Worm (Caenorhabditis elegans): ENCODE data around the gene dot-1.5.

DNA sequence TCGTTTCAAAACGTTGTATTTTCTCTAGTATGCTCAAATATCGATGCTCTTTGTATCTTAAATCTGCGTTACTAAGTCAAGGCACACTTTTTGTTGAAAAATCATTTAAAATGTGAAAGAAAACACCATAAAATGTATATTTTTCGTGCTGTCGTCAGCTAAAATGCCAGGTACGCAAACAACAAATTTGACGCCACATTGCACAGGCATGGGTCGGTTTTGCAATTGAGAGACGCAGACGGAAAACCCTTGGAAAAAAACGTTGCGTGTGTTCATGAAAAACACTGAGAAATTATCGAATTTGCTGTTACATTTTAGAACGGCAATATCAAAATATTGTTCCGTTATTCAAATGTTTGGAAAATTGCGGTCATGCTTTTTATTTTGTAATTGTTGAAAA is 47.6 kb downstream of the dot-1.5 start:
- TF ChIP-seq ama-1 (optimal IDR thresholded peaks at IDR 0.05) (no peak), sdc-2 (tag; optimal IDR thresholded peaks at IDR 0.05) (peak; percentile 77), unc-55 (GFP tag; optimal IDR thresholded peaks at IDR 0.05) (no peak), fkh-10 (GFP tag; optimal IDR thresholded peaks at IDR 0.05) (no peak), nhr-11 (tag; optimal IDR thresholded peaks at IDR 0.05) (no peak), nhr-232 (tag; optimal IDR thresholded peaks at IDR 0.05) (no peak)

Measured in whole organism, late embryonic.